Worm (Caenorhabditis elegans) whole organism, late embryonic: Measurements from ENCODE around the gene gpa-18.

ENCODE experiments used
- ceh-2 ChIP-seq: sonication (generic microtip); optimal IDR thresholded peaks from 2 replicates; lab custom pipeline; 2016; ENCODE audit warnings: missing genotype, missing genetic modification characterization, missing compliant biosample characterization
- ceh-48 ChIP-seq: sonication (generic microtip); optimal IDR thresholded peaks from 2 replicates; lab custom pipeline; 2016; ENCODE audit warnings: missing genetic modification characterization, inconsistent platforms, missing compliant biosample characterization
- ceh-9 ChIP-seq: sonication (generic microtip); optimal IDR thresholded peaks from 2 replicates; lab custom pipeline; 2016; ENCODE audit warnings: mild to moderate bottlenecking, missing genetic modification characterization, inconsistent platforms, missing compliant biosample characterization
- elt-2 ChIP-seq: sonication (generic microtip); optimal IDR thresholded peaks from 2 replicates; lab custom pipeline; 2016; ENCODE audit warnings: missing genetic modification reagents, missing genetic modification characterization, missing compliant biosample characterization
- fax-1 ChIP-seq: sonication (generic microtip); optimal IDR thresholded peaks from 2 replicates; lab custom pipeline; 2016; ENCODE audit warnings: missing genotype, missing genetic modification characterization, missing compliant biosample characterization
- nfya-1 ChIP-seq: sonication (generic microtip); optimal IDR thresholded peaks from 2 replicates; lab custom pipeline; 2017; ENCODE audit warnings: missing genetic modification characterization, mild to moderate bottlenecking, missing compliant biosample characterization, antibody characterized with exemption, moderate library complexity
- nhr-11 ChIP-seq: fragments of 150-350 bp; optimal IDR thresholded peaks from 2 replicates; lab custom pipeline; 2014; ENCODE audit warnings: missing biosample characterization, missing genetic modification characterization
- sdc-2 ChIP-seq: sonication (generic microtip); optimal IDR thresholded peaks from 2 replicates; lab custom pipeline; 2016; ENCODE audit warnings: missing genotype, missing genetic modification characterization, missing compliant biosample characterization
- sox-2 ChIP-seq: fragments of 200-800 bp; sonication (Bioruptor generic); IDR thresholded peaks from 2 replicates; pipeline ENCODE4 v1.3.6; 2022; ENCODE audit warnings: missing genetic modification reagents, missing genetic modification characterization, missing compliant biosample characterization
- sox-4 ChIP-seq: sonication (generic microtip); optimal IDR thresholded peaks from 2 replicates; lab custom pipeline; 2017; ENCODE audit warnings: mild to moderate bottlenecking, missing genetic modification characterization, inconsistent platforms, missing compliant biosample characterization

DNA sequence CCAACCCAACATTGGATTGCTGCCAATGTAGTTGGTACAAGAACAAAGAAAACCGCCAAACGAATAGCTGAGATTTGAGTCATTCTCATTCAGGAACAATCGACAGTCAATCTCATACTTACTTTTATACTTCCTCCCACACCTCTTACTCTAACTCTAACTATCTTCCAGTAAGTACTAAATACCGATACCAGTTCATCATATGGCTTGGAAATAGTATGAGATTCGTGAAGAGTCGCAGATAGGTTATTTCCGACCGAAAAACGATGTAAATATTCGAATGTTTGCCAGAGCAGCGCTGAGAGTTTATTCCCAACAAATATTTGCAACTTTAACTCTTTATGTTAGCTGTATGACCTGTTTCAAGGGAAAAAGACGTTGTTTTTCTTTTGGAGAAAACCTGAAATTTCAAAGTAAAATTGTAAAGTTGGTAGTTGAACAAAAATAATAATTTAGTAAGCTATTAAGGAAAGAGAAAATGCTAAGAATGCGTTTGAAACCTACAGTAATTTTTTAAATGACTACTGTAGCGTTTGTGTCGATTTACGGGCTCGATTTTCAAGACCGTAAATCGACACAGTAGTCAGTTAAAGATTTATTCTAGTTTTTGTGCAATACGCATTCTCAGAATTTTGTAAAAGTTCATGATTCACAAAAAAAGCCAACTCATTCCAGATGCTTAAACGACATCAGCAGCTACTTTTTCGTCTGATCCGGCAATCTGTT lies 8.8 kb downstream of the gpa-18 start, which contains the start of the genes W03F8.6 and mtrf-1L:
- TF ChIP-seq ceh-9 (tag; lab: Kevin White, UChicago) (no peak), fax-1 (tag; lab: Kevin White, UChicago) (no peak), nhr-11 (tag; lab: Kevin White, UChicago) (no peak), sox-4 (tag; lab: Kevin White, UChicago) (no peak), ceh-48 (tag; lab: Kevin White, UChicago) (no peak), ceh-2 (tag; lab: Kevin White, UChicago) (no peak), sdc-2 (tag; lab: Kevin White, UChicago) (no peak), nfya-1 (tag; lab: Kevin White, UChicago) (no peak), sox-2 (no peak), elt-2 (tag; lab: Kevin White, UChicago) (no peak)
